Worm (Caenorhabditis elegans) whole organism, early embryonic: ENCODE measurements around the gene Y116A8C.24.

ENCODE experiments used
- B0310.2 ChIP-seq: sonication (generic microtip); optimal IDR thresholded peaks from 2 replicates; lab custom pipeline; 2016; ENCODE audit warnings: mild to moderate bottlenecking, missing genetic modification characterization, missing compliant biosample characterization
- F13C5.2 ChIP-seq: sonication (generic microtip); optimal IDR thresholded peaks from 2 replicates; lab custom pipeline; 2017; ENCODE audit warnings: mild to moderate bottlenecking, missing genetic modification characterization, inconsistent platforms, missing compliant biosample characterization
- ama-1 ChIP-seq: fragments of 150-350 bp; optimal IDR thresholded peaks from 2 replicates; lab custom pipeline; 2014
- ets-7 ChIP-seq: sonication (generic microtip); optimal IDR thresholded peaks from 2 replicates; lab custom pipeline; 2016; ENCODE audit warnings: missing genotype, missing genetic modification characterization, missing compliant biosample characterization
- flt-1 ChIP-seq: fragments of 200-800 bp; sonication (Bioruptor generic); IDR thresholded peaks from 2 replicates; pipeline ENCODE4 v1.3.6; 2022; ENCODE audit warnings: missing genetic modification characterization, missing compliant biosample characterization
- hmbx-1 ChIP-seq: sonication (generic microtip); optimal IDR thresholded peaks from 2 replicates; lab custom pipeline; 2016; ENCODE audit warnings: mild to moderate bottlenecking, missing genetic modification characterization, missing compliant biosample characterization
- hmg-4 ChIP-seq: fragments of 200-800 bp; sonication (Bioruptor generic); optimal IDR thresholded peaks from 2 replicates; lab custom pipeline; 2018; ENCODE audit warnings: mild to moderate bottlenecking, missing genetic modification characterization, missing compliant biosample characterization
- hnd-1 ChIP-seq: sonication (generic microtip); optimal IDR thresholded peaks from 2 replicates; lab custom pipeline; 2016; ENCODE audit warnings: missing genetic modification characterization, missing compliant biosample characterization
- pes-1 ChIP-seq: fragments of 200-800 bp; sonication (Bioruptor generic); IDR thresholded peaks from 2 replicates; pipeline ENCODE4 v1.3.6; 2022; ENCODE audit warnings: missing genetic modification reagents, missing genetic modification characterization, missing compliant biosample characterization
- sea-1 ChIP-seq: fragments of 200-800 bp; sonication (Bioruptor generic); conservative IDR thresholded peaks from 2 replicates; pipeline ENCODE4 v1.3.6; 2022; ENCODE audit warnings: missing genetic modification characterization, missing compliant biosample characterization
- tbx-11 ChIP-seq: fragments of 200-800 bp; sonication (Bioruptor generic); IDR thresholded peaks from 2 replicates; pipeline ENCODE4 v1.3.6; 2022; ENCODE audit warnings: missing genetic modification characterization, missing compliant biosample characterization

DNA sequence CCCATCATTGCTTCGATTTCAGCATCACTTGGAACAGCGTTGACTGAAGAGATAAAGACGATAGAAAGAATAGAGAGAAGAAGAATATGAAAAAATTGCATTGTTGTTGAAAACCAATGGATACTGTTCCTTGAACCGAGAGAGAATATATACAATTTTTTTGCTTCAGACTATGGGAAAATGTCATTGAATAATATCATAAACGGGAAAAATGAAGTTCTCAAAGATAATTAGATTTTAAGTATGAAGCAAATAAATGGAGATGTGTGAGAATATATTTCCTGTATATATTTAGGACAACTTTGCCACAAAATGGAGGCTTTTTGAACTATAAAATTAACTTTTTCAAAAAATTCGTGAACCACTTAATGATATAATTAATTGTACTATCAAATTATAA is 12.7 kb downstream of the Y116A8C.24 start, which contains the start of gene Y116A8C.44:
- TF ChIP-seq ama-1 (lab: Kevin White, UChicago), result no peak
- no peak for TF ChIP-seq flt-1 (GFP tag; lab: Robert Waterston, UW)
- TF ChIP-seq ets-7 (tag; lab: Kevin White, UChicago), result no peak
- no peak for TF ChIP-seq sea-1 (GFP tag; lab: Robert Waterston, UW)
- TF ChIP-seq F13C5.2 (tag; lab: Kevin White, UChicago), result no peak
- no peak for TF ChIP-seq hmbx-1 (tag; lab: Kevin White, UChicago)
- TF ChIP-seq hnd-1 (tag; lab: Kevin White, UChicago), result no peak
- TF ChIP-seq tbx-11 (GFP tag; lab: Robert Waterston, UW), result no peak
- TF ChIP-seq pes-1 (GFP tag; lab: Robert Waterston, UW), result no peak
- no peak for TF ChIP-seq B0310.2
- no peak for TF ChIP-seq hmg-4 (GFP tag; lab: Kevin White, UChicago)
